Fruit fly (Drosophila melanogaster) whole organism, embryonic: ENCODE results near the gene CG7582.
A peak's percentile ranks its signal among the peaks of the same experiment; 100 is the strongest.

ENCODE experiments used
- Adf1 ChIP-seq: fragments of 200-800 bp; sonication (Bioruptor generic); IDR thresholded peaks from 2 replicates; pipeline ENCODE4 v1.3.6; 2022; ENCODE audit warnings: missing biosample characterization, missing genetic modification characterization
- CG10431 ChIP-seq: fragments of 200-800 bp; sonication (Bioruptor generic); optimal IDR thresholded peaks from 3 replicates; lab custom pipeline; 2018; ENCODE audit warnings: missing biosample characterization, mild to moderate bottlenecking, missing genetic modification characterization
- CG11398 ChIP-seq: fragments of 200-800 bp; sonication (Bioruptor generic); optimal IDR thresholded peaks from 2 replicates; lab custom pipeline; 2016; ENCODE audit warnings: missing biosample characterization, missing genetic modification characterization
- CG11456 ChIP-seq: fragments of 200-800 bp; sonication (Bioruptor generic); IDR thresholded peaks from 3 replicates; pipeline ENCODE4 v1.3.6; 2022; ENCODE audit warnings: missing biosample characterization, missing genetic modification characterization
- CG11696 ChIP-seq: fragments of 200-800 bp; sonication (Bioruptor generic); IDR thresholded peaks from 2 replicates; pipeline ENCODE4 v1.3.6; 2022; ENCODE audit warnings: missing biosample characterization, missing genetic modification characterization
- CG12299 ChIP-seq: fragments of 200-800 bp; sonication (Bioruptor generic); optimal IDR thresholded peaks from 2 replicates; lab custom pipeline; 2018; ENCODE audit warnings: missing biosample characterization, mild to moderate bottlenecking, missing genetic modification characterization
- CG13287 ChIP-seq: fragments of 200-800 bp; sonication (Bioruptor generic); IDR thresholded peaks from 2 replicates; pipeline ENCODE4 v1.3.6; 2022; ENCODE audit warnings: missing biosample characterization, missing genetic modification characterization; ENCODE audit not compliant: partially characterized antibody
- CG17361 ChIP-seq: fragments of 200-800 bp; sonication (Bioruptor generic); IDR thresholded peaks from 3 replicates; pipeline ENCODE4 v1.3.6; 2022; ENCODE audit warnings: missing biosample characterization, missing genetic modification characterization
- CG17802 ChIP-seq: fragments of 200-800 bp; sonication (Bioruptor generic); optimal IDR thresholded peaks from 2 replicates; lab custom pipeline; 2018; ENCODE audit warnings: missing biosample characterization, mild to moderate bottlenecking, missing genetic modification characterization, moderate library complexity
- CG31365 ChIP-seq: fragments of 200-800 bp; sonication (Bioruptor generic); optimal IDR thresholded peaks from 2 replicates; lab custom pipeline; 2018; ENCODE audit warnings: missing biosample characterization, mild to moderate bottlenecking, missing genetic modification characterization
- CG32772 ChIP-seq: fragments of 200-800 bp; sonication (Bioruptor generic); IDR thresholded peaks from 2 replicates; pipeline ENCODE4 v1.3.6; 2022; ENCODE audit warnings: missing biosample characterization, missing genetic modification characterization
- CG34422 ChIP-seq: fragments of 200-800 bp; sonication (Bioruptor generic); IDR thresholded peaks from 3 replicates; pipeline ENCODE4 v1.3.6; 2022; ENCODE audit warnings: missing biosample characterization, missing genetic modification characterization
- CG4282 ChIP-seq: fragments of 200-800 bp; sonication (Bioruptor generic); optimal IDR thresholded peaks from 2 replicates; lab custom pipeline; 2016; ENCODE audit warnings: missing biosample characterization, missing genetic modification characterization
- CG4328 ChIP-seq: fragments of 200-800 bp; sonication (Bioruptor generic); optimal IDR thresholded peaks from 3 replicates; lab custom pipeline; 2017; ENCODE audit warnings: missing biosample characterization, missing genetic modification reagents, missing genetic modification characterization
- CG5180 ChIP-seq: fragments of 200-800 bp; sonication (Bioruptor generic); optimal IDR thresholded peaks from 3 replicates; lab custom pipeline; 2017; ENCODE audit warnings: missing biosample characterization, missing genetic modification characterization, mild to moderate bottlenecking, moderate library complexity, missing genetic modification reagents
- CG7556 ChIP-seq: fragments of 200-800 bp; sonication (Bioruptor generic); optimal IDR thresholded peaks from 2 replicates; lab custom pipeline; 2017; ENCODE audit warnings: missing biosample characterization, mild to moderate bottlenecking, missing genetic modification characterization
- CG9727 ChIP-seq: fragments of 200-800 bp; sonication (Bioruptor generic); optimal IDR thresholded peaks from 3 replicates; lab custom pipeline; 2017; ENCODE audit warnings: missing biosample characterization, mild to moderate bottlenecking, missing genetic modification characterization
- CG9817 ChIP-seq: fragments of 200-800 bp; sonication (Bioruptor generic); optimal IDR thresholded peaks from 2 replicates; lab custom pipeline; 2018; ENCODE audit warnings: missing biosample characterization, mild to moderate bottlenecking, missing genetic modification characterization, moderate library complexity
- CG9876 ChIP-seq: fragments of 200-800 bp; sonication (Bioruptor generic); optimal IDR thresholded peaks from 2 replicates; lab custom pipeline; 2016; ENCODE audit warnings: missing biosample characterization, missing genetic modification characterization
- CrebB ChIP-seq: fragments of 200-800 bp; sonication (Bioruptor generic); optimal IDR thresholded peaks from 3 replicates; lab custom pipeline; 2018; ENCODE audit warnings: missing biosample characterization, mild to moderate bottlenecking, missing genetic modification characterization
- D ChIP-seq, 2 experiments: fragments of 200-800 bp in 1 of 2; fragments of >200 bp in 1 of 2; sonication (Bioruptor generic) in 1 of 2; optimal IDR thresholded peaks; 2 replicates in 1 of 2; 3 replicates in 1 of 2; lab custom pipeline; 2017; ENCODE audit warnings: mild to moderate bottlenecking in 1 of 2, missing biosample characterization in 1 of 2, missing genetic modification characterization in 1 of 2, missing genetic modification reagents in 1 of 2
- D19A ChIP-seq: fragments of 200-800 bp; optimal IDR thresholded peaks from 3 replicates; lab custom pipeline; 2019; ENCODE audit warnings: missing biosample characterization, mild to moderate bottlenecking, missing genetic modification characterization, moderate library complexity
- Dref ChIP-seq: fragments of 200-800 bp; sonication (Bioruptor generic); IDR thresholded peaks from 2 replicates; pipeline ENCODE4 v1.3.6; 2022; ENCODE audit warnings: missing biosample characterization, missing genetic modification characterization
- E2f1 ChIP-seq: fragments of 200-800 bp; sonication (Bioruptor generic); IDR thresholded peaks from 2 replicates; pipeline ENCODE4 v1.3.6; 2022; ENCODE audit warnings: missing biosample characterization, missing genetic modification characterization
- E2f2 ChIP-seq: fragments of 200-800 bp; sonication (Bioruptor generic); IDR thresholded peaks from 2 replicates; pipeline ENCODE4 v1.3.6; 2022; ENCODE audit warnings: missing biosample characterization, missing genetic modification characterization
- Ets65A ChIP-seq: fragments of 200-800 bp; sonication (Bioruptor generic); peaks from one replicate; lab custom pipeline; 2016; ENCODE audit warnings: missing biosample characterization, missing genetic modification characterization
- Fer1 ChIP-seq: fragments of 200-800 bp; sonication (Bioruptor generic); optimal IDR thresholded peaks from 2 replicates; lab custom pipeline; 2017; ENCODE audit warnings: missing biosample characterization, mild to moderate bottlenecking, missing genetic modification characterization
- H2.0 ChIP-seq: fragments of 200-800 bp; sonication (Bioruptor generic); IDR thresholded peaks from 2 replicates; pipeline ENCODE4 v1.3.6; 2022; ENCODE audit warnings: missing biosample characterization, missing genetic modification characterization
- Hsf ChIP-seq: fragments of 200-800 bp; sonication (Bioruptor generic); optimal IDR thresholded peaks from 3 replicates; lab custom pipeline; 2016; ENCODE audit warnings: missing biosample characterization, missing genetic modification characterization
- Med ChIP-seq: fragments of 200-800 bp; sonication (Bioruptor generic); peaks from one replicate; lab custom pipeline; 2016; ENCODE audit warnings: missing biosample characterization, missing genetic modification characterization, mild to moderate bottlenecking, inconsistent platforms, moderate library complexity
- Mrtf ChIP-seq: fragments of 200-800 bp; sonication (Bioruptor generic); IDR thresholded peaks from 3 replicates; pipeline ENCODE4 v1.3.6; 2022; ENCODE audit warnings: missing biosample characterization, missing genetic modification characterization
- Myb ChIP-seq: fragments of 200-800 bp; sonication (Bioruptor generic); optimal IDR thresholded peaks from 2 replicates; lab custom pipeline; 2016; ENCODE audit warnings: missing biosample characterization, missing genetic modification characterization
- ac ChIP-seq: fragments of 200-800 bp; sonication (Bioruptor generic); optimal IDR thresholded peaks from 3 replicates; lab custom pipeline; 2017; ENCODE audit warnings: missing biosample characterization, mild to moderate bottlenecking, missing genetic modification characterization
- amos ChIP-seq: fragments of 200-800 bp; sonication (Bioruptor generic); IDR thresholded peaks from 2 replicates; pipeline ENCODE4 v1.3.6; 2022; ENCODE audit warnings: missing biosample characterization, missing genetic modification characterization; ENCODE audit not compliant: partially characterized antibody
- ato ChIP-seq: fragments of 200-800 bp; sonication (Bioruptor generic); IDR thresholded peaks from 2 replicates; pipeline ENCODE4 v1.3.6; 2022; ENCODE audit warnings: missing biosample characterization, missing genetic modification characterization; ENCODE audit not compliant: partially characterized antibody
- bowl ChIP-seq: fragments of 200-800 bp; sonication (Bioruptor generic); IDR thresholded peaks from 2 replicates; pipeline ENCODE4 v1.3.6; 2022; ENCODE audit warnings: missing biosample characterization, missing genetic modification characterization
- ham ChIP-seq: fragments of 200-800 bp; sonication (Bioruptor generic); IDR thresholded peaks from 2 replicates; pipeline ENCODE4 v1.3.6; 2022; ENCODE audit warnings: missing biosample characterization, missing genetic modification characterization
- ken ChIP-seq: fragments of 200-800 bp; sonication (Bioruptor generic); IDR thresholded peaks from 3 replicates; pipeline ENCODE4 v1.3.6; 2022; ENCODE audit warnings: missing biosample characterization, missing genetic modification characterization
- lmd ChIP-seq: fragments of 200-800 bp; sonication (Bioruptor generic); IDR thresholded peaks from 2 replicates; pipeline ENCODE4 v1.3.6; 2022; ENCODE audit warnings: missing biosample characterization, missing genetic modification characterization
- mam ChIP-seq: fragments of 200-800 bp; sonication (Bioruptor generic); optimal IDR thresholded peaks from 3 replicates; lab custom pipeline; 2016; ENCODE audit warnings: missing biosample characterization, missing genetic modification characterization
- onecut ChIP-seq: fragments of 200-800 bp; sonication (Bioruptor generic); IDR thresholded peaks from 2 replicates; pipeline ENCODE4 v1.3.6; 2022; ENCODE audit warnings: missing biosample characterization, missing genetic modification characterization
- seq ChIP-seq: fragments of 200-800 bp; sonication (Bioruptor generic); IDR thresholded peaks from 2 replicates; pipeline ENCODE4 v1.3.6; 2022; ENCODE audit warnings: missing biosample characterization, missing genetic modification characterization
- slbo ChIP-seq: fragments of 200-800 bp; sonication (Bioruptor generic); IDR thresholded peaks from 2 replicates; pipeline ENCODE4 v1.3.6; 2022; ENCODE audit warnings: missing biosample characterization, missing genetic modification characterization
- slp2 ChIP-seq: fragments of 200-800 bp; sonication (Bioruptor generic); optimal IDR thresholded peaks from 2 replicates; lab custom pipeline; 2016; ENCODE audit warnings: missing biosample characterization, missing genetic modification characterization
- tll ChIP-seq, 2 experiments: fragments of 200-800 bp in 1 of 2; fragments of >200 bp in 1 of 2; sonication (Bioruptor generic) in 1 of 2; optimal IDR thresholded peaks; 2 replicates each; lab custom pipeline; 2017 to 2019; ENCODE audit warnings: missing biosample characterization in 2 of 2, missing genetic modification characterization in 2 of 2, mild to moderate bottlenecking in 1 of 2, moderate library complexity in 1 of 2
- twi ChIP-seq: fragments of 200-800 bp; optimal IDR thresholded peaks from 2 replicates; lab custom pipeline; 2019; ENCODE audit warnings: missing biosample characterization, mild to moderate bottlenecking, missing genetic modification characterization, moderate library complexity
- wdn ChIP-seq: fragments of 200-800 bp; sonication (Bioruptor generic); IDR thresholded peaks from 2 replicates; pipeline ENCODE4 v1.3.6; 2022; ENCODE audit warnings: missing biosample characterization, missing genetic modification characterization
- wor ChIP-seq: fragments of 200-800 bp; sonication (Bioruptor generic); IDR thresholded peaks from 2 replicates; pipeline ENCODE4 v1.3.6; 2022; ENCODE audit warnings: missing biosample characterization, missing genetic modification characterization
- zfh2 ChIP-seq: fragments of 200-800 bp; sonication (Bioruptor generic); optimal IDR thresholded peaks from 2 replicates; lab custom pipeline; 2016; ENCODE audit warnings: missing biosample characterization, missing genetic modification characterization

CG7582 gene

dm6 chr3R:29697841-29698240 is 15.8 kb upstream of the CG7582 start:
- peak in 1 of 2 experiments; percentile 41 for TF ChIP-seq tll (GFP tag; optimal IDR thresholded peaks at IDR 0.05; lab: Kevin White, UChicago)
- peak; percentile 94 for TF ChIP-seq D (optimal IDR thresholded peaks at IDR 0.05; lab: Kevin White, UChicago)
- TF ChIP-seq D (GFP tag; optimal IDR thresholded peaks at IDR 0.05; lab: Kevin White, UChicago) = no peak
- peak; percentile 56 for TF ChIP-seq Ets65A (GFP tag; lab: Kevin White, UChicago)
- no peak for TF ChIP-seq CG13287 (GFP tag; lab: Robert Waterston, UW)

- peak; percentile 19; the same call in 1 of the 2 replicates for TF ChIP-seq lmd (GFP tag; lab: Robert Waterston, UW)
- TF ChIP-seq seq = no peak
- no peak for TF ChIP-seq CG4328 (GFP tag; lab: Kevin White, UChicago)
- no peak for TF ChIP-seq slbo
- TF ChIP-seq Hsf (GFP tag; lab: Kevin White, UChicago) = no peak
- TF ChIP-seq CG17361 = 0 out of 3 replicates have a peak, but pooled peaks have one; percentile 13
- TF ChIP-seq zfh2 = no peak
- TF ChIP-seq Myb (GFP tag; lab: Kevin White, UChicago) = no peak
- TF ChIP-seq wdn (GFP tag; lab: Robert Waterston, UW) = no peak
- TF ChIP-seq E2f2 (GFP tag; lab: Robert Waterston, UW) = no peak
- no peak for TF ChIP-seq CG7556
- peak; percentile 68 for TF ChIP-seq Med (GFP tag; lab: Kevin White, UChicago)
- no peak for TF ChIP-seq CG31365
- TF ChIP-seq ham (GFP tag; lab: Robert Waterston, UW) = no peak
- no peak for TF ChIP-seq D (optimal IDR thresholded peaks at IDR 0.05; lab: Kevin White, UChicago)
- TF ChIP-seq D (GFP tag; optimal IDR thresholded peaks at IDR 0.05; lab: Kevin White, UChicago) = peak; percentile 11
- TF ChIP-seq amos (GFP tag; lab: Robert Waterston, UW) = no peak
- TF ChIP-seq E2f1 (GFP tag; lab: Robert Waterston, UW) = no peak
- no peak for TF ChIP-seq CG11696
- TF ChIP-seq wor (GFP tag; lab: Robert Waterston, UW) = no peak
- TF ChIP-seq CG9727 = peak; percentile 59
- no peak for TF ChIP-seq Adf1
- TF ChIP-seq CG10431 (GFP tag; lab: Kevin White, UChicago) = no peak
- TF ChIP-seq ac (GFP tag; lab: Kevin White, UChicago) = peak; percentile 16
- TF ChIP-seq CG9876 = no peak
- no peak for TF ChIP-seq mam (GFP tag; lab: Kevin White, UChicago)
- TF ChIP-seq H2.0 = peak; percentile 40; the same call in 1 of the 2 replicates
- peak; percentile 21 for TF ChIP-seq CG17802 (tag; lab: Kevin White, UChicago)
- no peak for TF ChIP-seq CG11456 (GFP tag; lab: Robert Waterston, UW)
- TF ChIP-seq ken (GFP tag; lab: Robert Waterston, UW) = 0 out of 3 replicates have a peak, but pooled peaks have one; percentile 16
- no peak for TF ChIP-seq bowl
- 0 out of 3 replicates have a peak, but pooled peaks have one; percentile 11 for TF ChIP-seq CG34422 (GFP tag; lab: Robert Waterston, UW)
- no peak for TF ChIP-seq ato (GFP tag; lab: Robert Waterston, UW)
- TF ChIP-seq onecut (GFP tag; lab: Robert Waterston, UW) = no peak
- no peak for TF ChIP-seq CG11398 (GFP tag; lab: Kevin White, UChicago)
- TF ChIP-seq CG9817 = no peak
- TF ChIP-seq Fer1 (GFP tag; lab: Kevin White, UChicago) = no peak
- TF ChIP-seq CG12299 = no peak
- no peak for TF ChIP-seq CrebB (tag; lab: Kevin White, UChicago)
- TF ChIP-seq slp2 (GFP tag; lab: Kevin White, UChicago) = no peak
- no peak for TF ChIP-seq CG4282 (GFP tag; lab: Kevin White, UChicago)
- no peak for TF ChIP-seq Mrtf (GFP tag; lab: Robert Waterston, UW)
- no peak for TF ChIP-seq twi
- TF ChIP-seq Dref (GFP tag; lab: Robert Waterston, UW) = no peak
- TF ChIP-seq D19A (tag; lab: Kevin White, UChicago) = no peak
- TF ChIP-seq CG5180 (GFP tag; lab: Kevin White, UChicago) = no peak
- TF ChIP-seq CG32772 (GFP tag; lab: Robert Waterston, UW) = 0 out of 2 replicates have a peak, but pooled peaks have one; percentile 25
Observed at dm6 chr3R:29696359-29696758, 14.3 kb upstream of the CG7582 start.
